Worm (Caenorhabditis elegans): ENCODE data around the gene C27D9.2.

ce11 chrII:4728687-4729086, 28.0 kb downstream of the C27D9.2 start:
- TF ChIP-seq ceh-9 (tag; optimal IDR thresholded peaks at IDR 0.05), result no peak
- TF ChIP-seq nhr-237 (tag; optimal IDR thresholded peaks at IDR 0.05), result no peak
- no peak for TF ChIP-seq nhr-25 (tag; optimal IDR thresholded peaks at IDR 0.05)
- no peak for TF ChIP-seq mdl-1 (tag; optimal IDR thresholded peaks at IDR 0.05)
